Worm (Caenorhabditis elegans) whole organism, young adult: Measurements from ENCODE around the gene R10E9.4.

Experiments
- F23B12.7 ChIP-seq: sonication (generic microtip); optimal IDR thresholded peaks from 2 replicates; lab custom pipeline; 2017; ENCODE audit warnings: missing genetic modification characterization, mild to moderate bottlenecking, missing compliant biosample characterization, antibody characterized with exemption, moderate library complexity; ENCODE audit not compliant: insufficient read depth
- F49E8.2 ChIP-seq: sonication (generic microtip); optimal IDR thresholded peaks from 3 replicates; lab custom pipeline; 2017; ENCODE audit warnings: missing genetic modification characterization, mild to moderate bottlenecking, missing compliant biosample characterization, antibody characterized with exemption, moderate library complexity; ENCODE audit not compliant: insufficient read depth
- efl-1 ChIP-seq: fragments of 150-350 bp; optimal IDR thresholded peaks from 2 replicates; lab custom pipeline; 2014; ENCODE audit warnings: missing biosample characterization, missing genetic modification reagents, missing genetic modification characterization
- lin-26 ChIP-seq: fragments of 200-800 bp; sonication (Bioruptor generic); IDR thresholded peaks from 2 replicates; pipeline ENCODE4 v1.3.6; 2022; ENCODE audit warnings: missing genetic modification reagents, missing genetic modification characterization, missing compliant biosample characterization
- zfh-2 ChIP-seq: fragments of 200-800 bp; sonication (Bioruptor generic); conservative IDR thresholded peaks from 2 replicates; pipeline ENCODE4 v1.3.6; 2022; ENCODE audit warnings: missing genetic modification reagents, missing genetic modification characterization, missing compliant biosample characterization

ce11 chrIII:4007017-4007416, 34.4 kb upstream of the R10E9.4 start:
- TF ChIP-seq efl-1 (GFP tag; lab: Kevin White, UChicago): no peak
- no peak for TF ChIP-seq F49E8.2
- TF ChIP-seq F23B12.7 (tag; lab: Kevin White, UChicago): no peak
- TF ChIP-seq lin-26 (GFP tag; lab: Robert Waterston, UW): no peak
- no peak for TF ChIP-seq zfh-2
